Fruit fly (Drosophila melanogaster) whole organism, wandering third instar larva: ENCODE measurements around the gene Vps37B.

Source experiments
- Abd-B ChIP-seq: fragments of >200 bp; optimal IDR thresholded peaks from 2 replicates; lab custom pipeline; 2017; ENCODE audit warnings: missing biosample characterization, missing genetic modification characterization
- CG32264 ChIP-seq: fragments of 200-800 bp; sonication (Bioruptor generic); optimal IDR thresholded peaks from 2 replicates; lab custom pipeline; 2016; ENCODE audit warnings: missing biosample characterization, missing genetic modification characterization
- CG9705 ChIP-seq: fragments of 200-800 bp; sonication (Bioruptor generic); optimal IDR thresholded peaks from 2 replicates; lab custom pipeline; 2018; ENCODE audit warnings: missing biosample characterization, mild to moderate bottlenecking, missing genetic modification characterization
- CrebA ChIP-seq: fragments of 200-800 bp; sonication (Bioruptor generic); optimal IDR thresholded peaks from 2 replicates; lab custom pipeline; 2016; ENCODE audit warnings: missing biosample characterization, mild to moderate bottlenecking, missing genetic modification characterization, borderline replicate concordance
- Dfd ChIP-seq: fragments of >200 bp; optimal IDR thresholded peaks from 2 replicates; lab custom pipeline; 2017; ENCODE audit warnings: missing biosample characterization, missing genetic modification characterization
- Dif ChIP-seq: fragments of 200-275, 200-300 bp; sonication (Bioruptor generic); optimal IDR thresholded peaks from 2 replicates; lab custom pipeline; 2018; ENCODE audit warnings: missing biosample characterization, missing genetic modification characterization; ENCODE audit not compliant: partially characterized antibody
- GATAd ChIP-seq: sonication (Bioruptor generic); optimal IDR thresholded peaks from 2 replicates; lab custom pipeline; 2016; ENCODE audit warnings: missing biosample characterization, missing genetic modification characterization
- HLH106 ChIP-seq: fragments of 200-800 bp; optimal IDR thresholded peaks from 3 replicates; lab custom pipeline; 2019; ENCODE audit warnings: missing biosample characterization, mild to moderate bottlenecking, missing genetic modification characterization, moderate library complexity
- Hnf4 ChIP-seq: fragments of 200-800 bp; sonication (Bioruptor generic); optimal IDR thresholded peaks from 2 replicates; lab custom pipeline; 2016; ENCODE audit warnings: missing biosample characterization, mild to moderate bottlenecking, missing genetic modification characterization
- Hr78 ChIP-seq: fragments of >200 bp; optimal IDR thresholded peaks from 2 replicates; lab custom pipeline; 2017; ENCODE audit warnings: missing biosample characterization, missing genetic modification characterization
- Hr83 ChIP-seq: fragments of 200-300 bp; sonication (Bioruptor generic); optimal IDR thresholded peaks from 2 replicates; lab custom pipeline; 2016; ENCODE audit warnings: missing biosample characterization, mild to moderate bottlenecking, missing genetic modification characterization, moderate library complexity; ENCODE audit not compliant: poor library complexity, severe bottlenecking
- Jra ChIP-seq: sonication (Bioruptor generic); optimal IDR thresholded peaks from 2 replicates; lab custom pipeline; 2016; ENCODE audit warnings: missing biosample characterization, missing genetic modification characterization
- Mio ChIP-seq: sonication (Bioruptor generic); optimal IDR thresholded peaks from 2 replicates; lab custom pipeline; 2016; ENCODE audit warnings: missing biosample characterization, missing genetic modification characterization
- Myc ChIP-seq: fragments of >200 bp; optimal IDR thresholded peaks from 2 replicates; lab custom pipeline; 2017
- N ChIP-seq: fragments of >200 bp; optimal IDR thresholded peaks from 2 replicates; lab custom pipeline; 2018; ENCODE audit warnings: missing biosample characterization, missing external identifiers, missing genetic modification characterization
- OdsH ChIP-seq: fragments of 200-800 bp; sonication (Bioruptor generic); optimal IDR thresholded peaks from 2 replicates; lab custom pipeline; 2016; ENCODE audit warnings: missing biosample characterization, mild to moderate bottlenecking, missing genetic modification characterization
- Rel ChIP-seq, 2 experiments: fragments of 200-800 bp; sonication (Bioruptor generic) in 1 of 2; optimal IDR thresholded peaks; 2 replicates in 1 of 2; 3 replicates in 1 of 2; lab custom pipeline; 2016 to 2019; ENCODE audit warnings: mild to moderate bottlenecking in 2 of 2, missing biosample characterization in 2 of 2, missing genetic modification characterization in 2 of 2, moderate library complexity in 1 of 2
- Sp1 ChIP-seq: fragments of 200-800 bp; sonication (Bioruptor generic); optimal IDR thresholded peaks from 3 replicates; lab custom pipeline; 2019; ENCODE audit warnings: missing biosample characterization, mild to moderate bottlenecking, missing genetic modification characterization, moderate library complexity
- Vsx2 ChIP-seq: fragments of 200-300, 225-300 bp; sonication (Bioruptor generic); optimal IDR thresholded peaks from 2 replicates; lab custom pipeline; 2018; ENCODE audit warnings: missing biosample characterization, missing genetic modification characterization; ENCODE audit not compliant: partially characterized antibody
- br ChIP-seq: fragments of 200-800 bp; sonication (Bioruptor generic); optimal IDR thresholded peaks from 2 replicates; lab custom pipeline; 2016; ENCODE audit warnings: missing biosample characterization, missing genetic modification characterization
- brk ChIP-seq: fragments of 200-800 bp; sonication (Bioruptor generic); optimal IDR thresholded peaks from 2 replicates; lab custom pipeline; 2016; ENCODE audit warnings: missing biosample characterization, mild to moderate bottlenecking, missing genetic modification characterization
- dl ChIP-seq, 2 experiments: fragments of 175-275, 200-275 bp in 1 of 2; fragments of 200-275 bp in 1 of 2; sonication (Bioruptor generic); optimal IDR thresholded peaks; lab custom pipeline; 2018; ENCODE audit warnings: mild to moderate bottlenecking in 2 of 2, missing biosample characterization in 2 of 2, missing genetic modification characterization in 2 of 2, moderate library complexity in 2 of 2; ENCODE audit not compliant: partially characterized antibody in 2 of 2, insufficient read depth in 1 of 2
- dmrt93B ChIP-seq: fragments of 200-800 bp; sonication (Bioruptor generic); optimal IDR thresholded peaks from 2 replicates; lab custom pipeline; 2018; ENCODE audit warnings: missing biosample characterization, mild to moderate bottlenecking, missing genetic modification characterization
- dsf ChIP-seq: sonication (Bioruptor generic); optimal IDR thresholded peaks from 2 replicates; lab custom pipeline; 2016; ENCODE audit warnings: missing biosample characterization, missing genetic modification characterization, borderline replicate concordance
- ey ChIP-seq: fragments of 200-800 bp; sonication (Bioruptor generic); optimal IDR thresholded peaks from 2 replicates; lab custom pipeline; 2016; ENCODE audit warnings: missing biosample characterization, missing genetic modification characterization
- foxo ChIP-seq, 2 experiments: fragments of 200-800 bp; sonication (Bioruptor generic); optimal IDR thresholded peaks; 2 replicates in 1 of 2; 3 replicates in 1 of 2; lab custom pipeline; 2016 to 2017; ENCODE audit warnings: missing biosample characterization in 2 of 2, missing genetic modification characterization in 2 of 2
- h ChIP-seq: fragments of 200-800 bp; sonication (Bioruptor generic); optimal IDR thresholded peaks from 3 replicates; lab custom pipeline; 2016; ENCODE audit warnings: missing biosample characterization, mild to moderate bottlenecking, missing genetic modification characterization
- lola ChIP-seq: fragments of >200 bp; optimal IDR thresholded peaks from 2 replicates; lab custom pipeline; 2017; ENCODE audit warnings: missing biosample characterization, missing genetic modification characterization
- pan ChIP-seq: fragments of >200 bp; optimal IDR thresholded peaks from 2 replicates; lab custom pipeline; 2017
- psq ChIP-seq: fragments of 200-800 bp; sonication (Bioruptor generic); optimal IDR thresholded peaks from 3 replicates; lab custom pipeline; 2017; ENCODE audit warnings: missing biosample characterization, mild to moderate bottlenecking, missing genetic modification characterization, moderate library complexity
- rgr ChIP-seq: fragments of 200-800 bp; sonication (Bioruptor generic); optimal IDR thresholded peaks from 3 replicates; lab custom pipeline; 2016; ENCODE audit warnings: missing biosample characterization, mild to moderate bottlenecking, missing genetic modification characterization
- sage ChIP-seq: fragments of 200-800 bp; sonication (Bioruptor generic); optimal IDR thresholded peaks from 2 replicates; lab custom pipeline; 2016; ENCODE audit warnings: missing biosample characterization, mild to moderate bottlenecking, missing genetic modification characterization
- sv ChIP-seq: fragments of 200-800 bp; sonication (Bioruptor generic); optimal IDR thresholded peaks from 3 replicates; lab custom pipeline; 2016; ENCODE audit warnings: missing biosample characterization, missing genetic modification characterization
- tai ChIP-seq: sonication (Bioruptor generic); optimal IDR thresholded peaks from 2 replicates; lab custom pipeline; 2016; ENCODE audit warnings: missing biosample characterization, missing genetic modification characterization
- usp ChIP-seq: fragments of >200 bp; optimal IDR thresholded peaks from 2 replicates; lab custom pipeline; 2017; ENCODE audit warnings: missing biosample characterization, missing genetic modification characterization
- woc ChIP-seq: sonication (Bioruptor generic); optimal IDR thresholded peaks from 2 replicates; lab custom pipeline; 2016; ENCODE audit warnings: missing biosample characterization, mild to moderate bottlenecking, missing genetic modification characterization

The Vps37B gene

dm6 chr3R:5212759-5213053 is 13.3 kb upstream of the Vps37B start:
- TF ChIP-seq h (GFP tag; lab: Kevin White, UChicago) (no peak), N (GFP tag; lab: Kevin White, UChicago) (no peak), Rel (GFP tag; optimal IDR thresholded peaks at IDR 0.05; lab: Kevin White, UChicago) (no peak), Rel (tag; optimal IDR thresholded peaks at IDR 0.05; lab: Kevin White, UChicago) (no peak), dl (GFP tag; optimal IDR thresholded peaks at IDR 0.05; lab: Kevin White, UChicago; ENCODE audit: insufficient read depth in 1 of 2, partially characterized antibody in 2 of 2) (no peak), foxo (GFP tag; optimal IDR thresholded peaks at IDR 0.05; lab: Kevin White, UChicago) (no peak), br (GFP tag; lab: Kevin White, UChicago) (no peak), Jra (GFP tag; lab: Kevin White, UChicago) (no peak), GATAd (no peak), dmrt93B (GFP tag; lab: Kevin White, UChicago) (no peak), Abd-B (GFP tag; lab: Kevin White, UChicago) (no peak), sv (GFP tag; lab: Kevin White, UChicago) (no peak), rgr (GFP tag; lab: Kevin White, UChicago) (no peak), ey (no peak), Hr78 (GFP tag; lab: Kevin White, UChicago) (no peak), Hnf4 (GFP tag; lab: Kevin White, UChicago) (no peak), Sp1 (no peak), psq (no peak), CrebA (GFP tag; lab: Kevin White, UChicago) (no peak), HLH106 (tag; lab: Kevin White, UChicago) (no peak), dsf (GFP tag; lab: Kevin White, UChicago) (no peak)

- no peak for TF ChIP-seq Rel (GFP tag; optimal IDR thresholded peaks at IDR 0.05; lab: Kevin White, UChicago)
- TF ChIP-seq Rel (tag; optimal IDR thresholded peaks at IDR 0.05; lab: Kevin White, UChicago) = peak; percentile 32
- TF ChIP-seq Mio (GFP tag; lab: Kevin White, UChicago) = no peak
- TF ChIP-seq Hr83 (GFP tag; lab: Kevin White, UChicago) = no peak
- TF ChIP-seq psq = no peak
- peak; percentile 21 for TF ChIP-seq Dif (GFP tag; lab: Kevin White, UChicago)
- TF ChIP-seq HLH106 (tag; lab: Kevin White, UChicago) = no peak
Observed at dm6 chr3R:5213309-5213708, 12.6 kb upstream of the Vps37B start.

- TF ChIP-seq Hr83 (GFP tag; lab: Kevin White, UChicago) = no peak
- peak; percentile 32 for TF ChIP-seq psq
Observed at dm6 chr3R:5214162-5214916, 11.6 kb upstream of the Vps37B start.

dm6 chr3R:5215334-5216307 is 10.3 kb upstream of the Vps37B start:
- TF ChIP-seq psq (peak; percentile 89), OdsH (GFP tag; lab: Kevin White, UChicago) (peak; percentile 89), dl (GFP tag; optimal IDR thresholded peaks at IDR 0.05; lab: Kevin White, UChicago; ENCODE audit: insufficient read depth in 1 of 2, partially characterized antibody in 2 of 2) (no peak), GATAd (no peak), dsf (GFP tag; lab: Kevin White, UChicago) (peak; percentile 90), Dif (GFP tag; lab: Kevin White, UChicago) (no peak), Rel (GFP tag; optimal IDR thresholded peaks at IDR 0.05; lab: Kevin White, UChicago) (peak; percentile 26), Rel (tag; optimal IDR thresholded peaks at IDR 0.05; lab: Kevin White, UChicago) (peak; percentile 59), dmrt93B (GFP tag; lab: Kevin White, UChicago) (peak; percentile 78), ey (peak; percentile 93), woc (GFP tag; lab: Kevin White, UChicago) (peak; percentile 91), brk (GFP tag; lab: Kevin White, UChicago) (no peak), pan (lab: Kevin White, UChicago) (no peak), lola (GFP tag; lab: Kevin White, UChicago) (no peak), Sp1 (peak; percentile 89), Vsx2 (GFP tag; lab: Kevin White, UChicago) (no peak), br (GFP tag; lab: Kevin White, UChicago) (peak; percentile 94), Hnf4 (GFP tag; lab: Kevin White, UChicago) (peak; percentile 91), usp (GFP tag; lab: Kevin White, UChicago) (no peak), sage (GFP tag; lab: Kevin White, UChicago) (peak; percentile 81), HLH106 (tag; lab: Kevin White, UChicago) (peak; percentile 92), Myc (lab: Kevin White, UChicago) (no peak), CG32264 (GFP tag; lab: Kevin White, UChicago) (peak; percentile 83), Hr78 (GFP tag; lab: Kevin White, UChicago) (no peak), sv (GFP tag; lab: Kevin White, UChicago) (peak; percentile 88), Hr83 (GFP tag; lab: Kevin White, UChicago) (peak; percentile 100), Abd-B (GFP tag; lab: Kevin White, UChicago) (no peak), tai (GFP tag; lab: Kevin White, UChicago) (no peak), Jra (GFP tag; lab: Kevin White, UChicago) (peak; percentile 93), foxo (GFP tag; optimal IDR thresholded peaks at IDR 0.05; lab: Kevin White, UChicago) (peak; percentile 22 to 93), CrebA (GFP tag; lab: Kevin White, UChicago) (no peak), Dfd (no peak), CG9705 (GFP tag; lab: Kevin White, UChicago) (peak; percentile 76)
